Worm (Caenorhabditis elegans) whole organism, L3 larva: Measurements from ENCODE around the gene T06C12.14.

ENCODE experiments used
- ama-1 ChIP-seq: fragments of 150-350 bp; optimal IDR thresholded peaks from 2 replicates; lab custom pipeline; 2018
- elt-3 ChIP-seq, 3 experiments: fragments of 150-350 bp in 1 of 3; sonication (generic microtip) in 2 of 3; optimal IDR thresholded peaks; 2 replicates in 2 of 3; 4 replicates in 1 of 3; lab custom pipeline; 2014 to 2017; ENCODE audit warnings: missing biosample characterization in 3 of 3, missing genetic modification characterization in 3 of 3
- lsy-12 ChIP-seq: sonication (generic microtip); optimal IDR thresholded peaks from 2 replicates; lab custom pipeline; 2016; ENCODE audit warnings: mild to moderate bottlenecking, missing genetic modification characterization, missing compliant biosample characterization
- nhr-76 ChIP-seq: fragments of 150-350 bp; sonication (generic microtip); optimal IDR thresholded peaks from 5 replicates; lab custom pipeline; 2014; ENCODE audit warnings: missing biosample characterization, missing genetic modification characterization

DNA sequence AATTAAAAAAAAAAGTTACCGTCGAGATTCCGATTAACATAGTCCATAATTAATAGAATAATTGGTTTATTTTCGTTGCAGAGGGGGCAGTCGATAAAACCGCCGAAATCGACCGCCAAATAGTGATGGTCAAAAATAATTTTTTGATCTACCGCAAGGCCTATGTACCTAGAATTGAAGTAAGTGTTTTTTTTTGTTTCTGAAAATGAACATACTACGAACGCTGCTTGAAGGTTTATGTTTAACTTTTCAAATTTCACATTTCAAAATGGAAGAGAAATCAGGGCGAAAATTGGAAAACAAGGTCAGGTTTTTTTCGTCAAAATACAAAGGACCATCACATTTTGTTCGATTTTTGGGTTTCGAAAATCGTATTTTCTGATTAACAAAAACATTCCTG, 28.5 kb downstream of the T06C12.14 start, which contains the start of gene pzf-1:
- TF ChIP-seq nhr-76 (tag; lab: Kevin White, UChicago) (no peak), elt-3 (tag; optimal IDR thresholded peaks at IDR 0.05; lab: Kevin White, UChicago) (no peak), ama-1 (no peak), lsy-12 (tag; lab: Kevin White, UChicago) (no peak)
